Worm (Caenorhabditis elegans) whole organism, L4/young adult: Measurements from ENCODE around the gene B0024.3.

Experiments used
- W03F9.2 ChIP-seq: fragments of 150-350 bp; optimal IDR thresholded peaks from 2 replicates; lab custom pipeline; 2014; ENCODE audit warnings: missing biosample characterization, missing genetic modification characterization
- dao-5 ChIP-seq: sonication (generic microtip); optimal IDR thresholded peaks from 2 replicates; lab custom pipeline; 2016; ENCODE audit warnings: missing genotype, missing genetic modification characterization, moderate library complexity, missing compliant biosample characterization

ce11 chrV:10285853-10286252 lies 1.5 kb upstream of the B0024.3 start:
- TF ChIP-seq dao-5 (tag; lab: Kevin White, UChicago), result no peak
- no peak for TF ChIP-seq W03F9.2
